Worm (Caenorhabditis elegans): ENCODE data around the gene fbxa-156.

fbxa-156 gene

ce11 chrV:17857901-17858300, 38.7 kb downstream of the fbxa-156 start (continued):
- peak; percentile 70 for TF ChIP-seq K11D2.4 (GFP tag; IDR thresholded peaks at IDR 0.05)
- no peak for TF ChIP-seq die-1 (tag; optimal IDR thresholded peaks at IDR 0.05)
- no peak for TF ChIP-seq B0019.2 (GFP tag; conservative IDR thresholded peaks at IDR 0.05)
- TF ChIP-seq somi-1 (GFP tag; optimal IDR thresholded peaks at IDR 0.05), result peak; percentile 63
- no peak for TF ChIP-seq efl-1 (GFP tag; optimal IDR thresholded peaks at IDR 0.05)
- no peak for TF ChIP-seq rec-8 (tag; optimal IDR thresholded peaks at IDR 0.05)
- peak; percentile 93 for TF ChIP-seq nfyb-1 (GFP tag; IDR thresholded peaks at IDR 0.05)
- TF ChIP-seq attf-5 (GFP tag; optimal IDR thresholded peaks at IDR 0.05), result peak; percentile 78
- TF ChIP-seq T07F8.4 (tag; optimal IDR thresholded peaks at IDR 0.05), result no peak
- peak; percentile 53 for TF ChIP-seq mel-28 (tag; optimal IDR thresholded peaks at IDR 0.05; ENCODE audit: borderline replicate concordance)
- peak; percentile 60; the same call in 1 of the 2 replicates for TF ChIP-seq Y53G8AR.9 (GFP tag; conservative IDR thresholded peaks at IDR 0.05)
- TF ChIP-seq hsf-1 (GFP tag; IDR thresholded peaks at IDR 0.05), result peak; percentile 84
- TF ChIP-seq madf-8 (GFP tag; conservative IDR thresholded peaks at IDR 0.05), result no peak
- no peak for TF ChIP-seq ztf-25 (GFP tag; IDR thresholded peaks at IDR 0.05)
- peak; percentile 49; the same call in 1 of the 2 replicates for TF ChIP-seq lin-26 (GFP tag; IDR thresholded peaks at IDR 0.05)
- no peak for TF ChIP-seq F22D6.2 (tag; optimal IDR thresholded peaks at IDR 0.05)
- TF ChIP-seq lin-40 (tag; optimal IDR thresholded peaks at IDR 0.05), result peak; percentile 86
- peak; percentile 42 for TF ChIP-seq lin-54 (GFP tag; optimal IDR thresholded peaks at IDR 0.05)
- peak; percentile 23 for TF ChIP-seq snpc-4 (GFP tag; optimal IDR thresholded peaks at IDR 0.05)
- TF ChIP-seq snpc-4 (tag; optimal IDR thresholded peaks at IDR 0.05), result peak in 2 of 4 experiments; percentile 77 to 82
- peak; percentile 70 for TF ChIP-seq madf-10 (tag; optimal IDR thresholded peaks at IDR 0.05)
- no peak for TF ChIP-seq B0261.1 (tag; optimal IDR thresholded peaks at IDR 0.05)
- TF ChIP-seq ztf-26 (tag; optimal IDR thresholded peaks at IDR 0.05), result peak; percentile 60
- TF ChIP-seq egrh-3 (GFP tag; IDR thresholded peaks at IDR 0.05), result peak; percentile 33
- no peak for TF ChIP-seq lag-1 (GFP tag; IDR thresholded peaks at IDR 0.05)
- TF ChIP-seq ztf-6 (GFP tag; IDR thresholded peaks at IDR 0.05), result no peak

DNA sequence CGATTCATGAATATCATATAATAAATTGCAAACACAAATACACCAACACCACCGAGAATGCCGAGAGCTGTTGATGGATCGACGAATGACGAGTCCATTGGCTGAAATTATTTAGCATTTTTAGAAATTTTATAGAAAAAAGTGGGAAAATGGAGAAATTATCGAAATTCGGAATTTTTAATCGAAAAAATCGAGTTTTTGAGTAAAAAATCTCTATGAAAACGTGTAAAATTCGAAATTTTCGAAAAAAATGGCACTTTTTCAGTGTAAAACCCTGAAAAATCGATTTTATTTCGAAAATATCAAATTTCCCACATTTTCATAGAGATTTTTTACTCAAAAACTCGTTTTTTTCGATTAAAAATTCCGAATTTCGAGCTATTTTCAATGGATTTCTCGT, 40.7 kb downstream of the fbxa-156 start, which contains the start of gene tcc-1:
Gene tcc-1 (minus strand): TSS at position 101 of the 400 bp plus-strand sequence.
- TF ChIP-seq ztf-25 (GFP tag; IDR thresholded peaks at IDR 0.05) (no peak), F49E8.2 (tag; optimal IDR thresholded peaks at IDR 0.05; ENCODE audit: insufficient read depth) (no peak), ceh-91 (GFP tag; IDR thresholded peaks at IDR 0.05) (no peak), rec-8 (tag; optimal IDR thresholded peaks at IDR 0.05) (no peak)

ce11 chrV:17845370-17845967, 51.1 kb downstream of the fbxa-156 start:
- TF ChIP-seq bed-2 (GFP tag; IDR thresholded peaks at IDR 0.05) (no peak), pha-4 (tag; optimal IDR thresholded peaks at IDR 0.05) (no peak), lin-35 (GFP tag; optimal IDR thresholded peaks at IDR 0.05) (no peak), atf-7 (tag; optimal IDR thresholded peaks at IDR 0.05) (peak; percentile 68), let-607 (tag; optimal IDR thresholded peaks at IDR 0.05) (no peak), ztf-6 (GFP tag; IDR thresholded peaks at IDR 0.05) (no peak), lin-54 (GFP tag; optimal IDR thresholded peaks at IDR 0.05) (peak; percentile 34), snpc-1.3 (tag; optimal IDR thresholded peaks at IDR 0.05; ENCODE audit: insufficient read depth) (no peak), ztf-3 (GFP tag; optimal IDR thresholded peaks at IDR 0.05) (no peak), ccch-3 (GFP tag; optimal IDR thresholded peaks at IDR 0.05) (no peak), Y67H2A.10 (GFP tag; conservative IDR thresholded peaks at IDR 0.05) (no peak), ceh-58 (GFP tag; IDR thresholded peaks at IDR 0.05) (no peak), rcor-1 (GFP tag; IDR thresholded peaks at IDR 0.05) (no peak), lag-1 (GFP tag; IDR thresholded peaks at IDR 0.05) (no peak), pbrm-1 (GFP tag; IDR thresholded peaks at IDR 0.05) (0 out of 2 replicates have a peak, but pooled peaks have one; percentile 39), ceh-79 (tag; optimal IDR thresholded peaks at IDR 0.05) (no peak), ceh-40 (GFP tag; IDR thresholded peaks at IDR 0.05) (no peak), lin-40 (tag; optimal IDR thresholded peaks at IDR 0.05) (no peak), dpff-1 (tag; optimal IDR thresholded peaks at IDR 0.05) (no peak), mcd-1 (GFP tag; IDR thresholded peaks at IDR 0.05) (peak; percentile 58), tbp1 (GFP tag; optimal IDR thresholded peaks at IDR 0.05) (peak; percentile 27)

Data from whole organism, young adult.